Worm (Caenorhabditis elegans) whole organism, midembryonic: ENCODE data around the gene cec-3.

Experiments used
- cog-1 ChIP-seq: sonication (generic microtip); optimal IDR thresholded peaks from 2 replicates; lab custom pipeline; 2016; ENCODE audit warnings: missing genetic modification characterization, missing compliant biosample characterization
- flt-1 ChIP-seq: fragments of 200-800 bp; sonication (Bioruptor generic); IDR thresholded peaks from 2 replicates; pipeline ENCODE4 v1.3.6; 2022; ENCODE audit warnings: missing genetic modification characterization, missing compliant biosample characterization
- klf-2 ChIP-seq: fragments of 200-800 bp; sonication (Bioruptor generic); conservative IDR thresholded peaks from 2 replicates; pipeline ENCODE4 v1.3.6; 2022; ENCODE audit warnings: missing genetic modification reagents, missing genetic modification characterization, missing compliant biosample characterization
- med-1 ChIP-seq: sonication (generic microtip); optimal IDR thresholded peaks from 2 replicates; lab custom pipeline; 2017; ENCODE audit warnings: missing genetic modification characterization, mild to moderate bottlenecking, missing compliant biosample characterization, antibody characterized with exemption, missing genetic modification reagents; ENCODE audit not compliant: insufficient read depth
- ztf-29 ChIP-seq: fragments of 200-800 bp; sonication (Bioruptor generic); IDR thresholded peaks from 2 replicates; pipeline ENCODE4 v1.3.6; 2022; ENCODE audit warnings: missing genetic modification reagents, missing genetic modification characterization, missing compliant biosample characterization

- TF ChIP-seq cog-1 (tag; lab: Kevin White, UChicago) (no peak), med-1 (no peak), ztf-29 (no peak), klf-2 (GFP tag; lab: Robert Waterston, UW) (no peak), flt-1 (GFP tag; lab: Robert Waterston, UW) (no peak)
Observed at ce11 chrII:7901990-7902389, 44.6 kb upstream of the cec-3 start.
